Worm (Caenorhabditis elegans): ENCODE results near the gene ceh-36.

DNA sequence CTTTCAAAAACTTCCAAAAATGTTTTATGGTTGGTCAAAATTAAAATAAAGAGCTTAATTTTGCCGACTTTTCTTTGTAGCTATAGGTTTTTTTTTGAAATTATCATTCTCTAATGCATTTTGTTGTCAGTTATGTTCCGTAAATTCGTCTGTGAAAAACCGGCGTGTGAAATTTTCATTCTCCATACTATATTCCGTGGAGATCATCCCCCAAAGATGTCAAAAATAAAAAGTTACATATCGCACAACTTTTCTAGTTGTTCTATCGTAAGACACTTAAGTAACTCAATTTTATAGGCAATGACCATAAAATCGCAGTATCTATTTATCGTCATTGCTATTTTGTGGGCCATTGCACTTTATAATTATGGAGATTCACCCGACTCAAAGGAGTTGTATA lies 7.7 kb downstream of the ceh-36 start, which contains the start of gene C37E2.10:
- no peak for TF ChIP-seq fkh-2 (tag; optimal IDR thresholded peaks at IDR 0.05)
- no peak for TF ChIP-seq hmg-11 (tag; optimal IDR thresholded peaks at IDR 0.05)
- no peak for TF ChIP-seq nhr-77 (tag; optimal IDR thresholded peaks at IDR 0.05)
- no peak for TF ChIP-seq zag-1 (tag; optimal IDR thresholded peaks at IDR 0.05)
- no peak for TF ChIP-seq nhr-23 (tag; optimal IDR thresholded peaks at IDR 0.05)
- TF ChIP-seq nhr-67 (tag; optimal IDR thresholded peaks at IDR 0.05), result no peak
- TF ChIP-seq jun-1 (tag; optimal IDR thresholded peaks at IDR 0.05), result no peak
- TF ChIP-seq unc-62 (GFP tag; optimal IDR thresholded peaks at IDR 0.05), result no peak
- no peak for TF ChIP-seq aly-2 (tag; optimal IDR thresholded peaks at IDR 0.05)
- no peak for TF ChIP-seq ama-1 (optimal IDR thresholded peaks at IDR 0.05)
- no peak for TF ChIP-seq nhr-25 (tag; optimal IDR thresholded peaks at IDR 0.05)
- TF ChIP-seq nhr-237 (tag; optimal IDR thresholded peaks at IDR 0.05), result no peak
- no peak for TF ChIP-seq nhr-11 (tag; optimal IDR thresholded peaks at IDR 0.05)
- TF ChIP-seq pha-4 (tag; optimal IDR thresholded peaks at IDR 0.05), result no peak

Measured in whole organism, L3 larva.